Worm (Caenorhabditis elegans) whole organism, L3 larva: Measurements from ENCODE around the gene F11G11.14.

Experiments
- nhr-11 ChIP-seq: fragments of 150-350 bp; optimal IDR thresholded peaks from 2 replicates; lab custom pipeline; 2014; ENCODE audit warnings: missing biosample characterization, missing genetic modification characterization
- ztf-11 ChIP-seq: fragments of 150-350 bp; optimal IDR thresholded peaks from 2 replicates; lab custom pipeline; 2014; ENCODE audit warnings: missing biosample characterization, missing genetic modification characterization

ce11 chrII:4876091-4876490, 12.6 kb downstream of the F11G11.14 start, which contains the start of gene F11G11.13:
- TF ChIP-seq nhr-11 (tag; lab: Kevin White, UChicago) (no peak), ztf-11 (tag; lab: Kevin White, UChicago) (no peak)
